Fruit fly (Drosophila melanogaster): ENCODE results near the gene Arts.

Arts gene

DNA sequence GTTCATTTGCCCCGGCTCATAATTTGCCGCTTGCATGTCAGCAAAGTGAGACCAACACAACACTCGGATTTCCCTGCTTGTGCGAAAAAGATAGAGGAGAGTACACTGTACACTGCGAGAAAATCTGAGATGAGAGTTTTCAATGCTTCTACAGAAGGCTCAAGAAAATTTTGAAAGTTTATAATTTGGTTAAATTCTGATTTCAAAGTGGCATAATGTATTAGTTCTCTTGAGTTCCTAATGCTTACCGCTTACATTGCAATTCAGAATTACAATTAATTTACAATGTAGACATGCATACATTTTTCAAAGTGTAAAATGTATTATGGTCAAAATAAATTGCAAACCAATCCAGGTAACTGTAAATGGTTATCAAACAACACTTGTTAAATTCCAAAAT lies 40.3 kb downstream of the Arts start:
- TF ChIP-seq h (optimal IDR thresholded peaks at IDR 0.05) = no peak

DNA sequence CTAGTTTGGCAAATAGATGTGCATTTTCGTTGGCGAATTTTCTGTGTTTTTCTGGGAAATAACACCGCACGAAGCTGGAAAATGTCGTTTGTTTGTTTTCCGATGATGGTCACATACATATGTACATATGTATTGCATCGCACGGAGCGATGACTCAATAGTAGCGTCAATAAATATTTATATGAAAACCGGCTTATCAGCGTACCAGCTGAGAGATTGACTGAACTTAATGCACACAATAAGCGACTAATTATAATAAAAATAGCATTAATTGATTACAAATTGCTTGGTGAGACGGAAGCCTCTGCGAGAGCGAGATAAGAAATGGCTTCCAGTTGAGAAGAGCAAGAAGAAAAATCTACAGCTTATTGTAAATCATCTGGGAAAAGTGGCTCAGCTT lies 41.9 kb downstream of the Arts start:
- TF ChIP-seq psq (optimal IDR thresholded peaks at IDR 0.05) = no peak
- TF ChIP-seq insv (optimal IDR thresholded peaks at IDR 0.05) = no peak
- no peak for TF ChIP-seq h (optimal IDR thresholded peaks at IDR 0.05)
- TF ChIP-seq Sin3A (optimal IDR thresholded peaks at IDR 0.05) = no peak
- no peak for TF ChIP-seq ttk (optimal IDR thresholded peaks at IDR 0.05)
- no peak for TF ChIP-seq Myc (optimal IDR thresholded peaks at IDR 0.05)

DNA sequence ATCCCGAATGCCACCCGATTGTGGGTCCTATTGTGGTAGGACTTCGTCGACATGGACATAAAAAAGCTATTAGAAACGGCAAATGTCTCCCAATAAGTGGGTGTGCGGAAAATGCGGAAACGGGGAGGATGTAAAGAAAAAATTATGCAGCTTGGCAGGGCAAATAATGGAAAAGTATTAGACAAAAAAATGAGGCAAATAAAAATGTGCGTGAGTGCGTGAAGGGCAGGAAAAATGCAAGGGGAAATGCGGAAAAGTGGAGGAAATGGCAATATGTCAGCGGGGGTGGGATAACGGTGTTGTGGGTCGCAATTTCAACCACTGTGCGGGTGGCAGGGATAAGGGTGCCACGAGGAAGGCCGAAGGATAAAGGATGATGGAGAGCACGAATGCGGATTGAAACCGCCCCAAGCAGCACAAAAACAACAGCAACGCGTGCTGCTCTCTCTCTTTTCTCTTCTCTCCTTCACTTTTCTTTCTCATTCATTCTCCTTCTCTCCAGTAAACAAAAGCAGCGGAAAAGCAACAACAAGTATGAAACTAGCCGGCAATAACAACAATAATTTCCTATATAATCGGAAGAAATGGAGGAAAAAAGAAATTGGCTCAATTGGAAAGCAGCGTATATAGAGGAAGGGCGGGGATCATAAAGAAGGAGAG lies 42.8 kb downstream of the Arts start:
- TF ChIP-seq psq (optimal IDR thresholded peaks at IDR 0.05) = no peak
- no peak for TF ChIP-seq Myc (optimal IDR thresholded peaks at IDR 0.05)
- TF ChIP-seq insv (optimal IDR thresholded peaks at IDR 0.05) = no peak
- no peak for TF ChIP-seq Sin3A (optimal IDR thresholded peaks at IDR 0.05)
- TF ChIP-seq h (optimal IDR thresholded peaks at IDR 0.05) = no peak
- no peak for TF ChIP-seq ttk (optimal IDR thresholded peaks at IDR 0.05)

DNA sequence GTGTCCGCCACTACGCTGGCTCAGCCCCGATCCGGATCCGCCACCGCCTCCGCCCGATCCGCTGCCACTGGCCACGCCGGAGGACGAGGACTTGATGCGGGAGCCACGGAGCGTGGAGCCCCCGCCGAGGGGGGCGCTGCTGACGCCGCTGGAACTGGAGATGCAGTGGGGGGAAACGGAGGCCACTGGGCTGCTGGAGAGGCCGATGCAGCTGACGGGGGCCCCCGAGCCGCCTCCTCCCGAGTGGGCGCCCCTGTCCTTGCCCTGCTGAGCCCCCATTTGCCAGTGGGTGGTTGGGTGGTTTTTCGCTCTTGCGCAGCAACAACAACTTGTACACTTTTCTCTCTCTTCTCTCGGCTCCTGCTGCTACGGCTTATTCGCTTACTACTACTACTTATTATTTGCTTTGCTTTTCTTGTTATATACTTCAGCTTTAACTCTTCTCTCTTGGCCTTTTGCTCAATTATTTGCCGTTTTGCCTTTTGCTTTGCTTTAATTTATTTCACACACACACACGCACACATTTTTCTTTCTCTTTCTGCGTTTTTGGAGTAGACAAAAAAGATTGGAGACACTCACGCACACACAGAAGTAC lies 44.3 kb downstream of the Arts start:
- TF ChIP-seq insv (optimal IDR thresholded peaks at IDR 0.05) (no peak), ttk (optimal IDR thresholded peaks at IDR 0.05) (peak; percentile 73)

DNA sequence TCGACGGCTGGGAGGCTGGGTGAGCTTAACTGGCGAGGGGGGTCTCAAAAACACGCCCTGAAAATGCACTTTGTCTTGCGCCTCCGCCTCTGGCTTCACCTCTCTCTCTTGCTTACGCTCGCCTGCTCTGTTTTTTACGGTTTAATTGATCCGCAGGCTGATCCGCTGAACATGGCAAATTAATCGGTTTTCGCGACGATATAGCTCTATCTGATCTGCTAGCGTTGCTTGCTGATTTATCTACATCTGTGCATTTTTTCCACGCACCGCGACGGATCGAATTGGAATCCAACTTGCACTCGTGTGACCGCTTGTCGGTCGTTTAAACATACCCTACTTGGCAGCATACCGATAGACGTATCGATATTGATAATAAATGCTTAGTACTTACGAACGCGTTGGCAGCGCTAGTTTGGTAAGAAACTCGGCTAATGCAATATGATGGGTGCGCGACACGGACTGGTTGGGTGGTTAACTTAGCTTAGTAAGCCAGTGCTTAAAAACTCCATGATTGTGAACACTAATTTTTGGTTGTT lies 45.0 kb downstream of the Arts start, which contains the start of gene Abl:
TSS of gene Abl (minus strand) at position 305 of the 536 bp plus-strand sequence.
- no peak for TF ChIP-seq Myc (optimal IDR thresholded peaks at IDR 0.05)
- TF ChIP-seq Sin3A (optimal IDR thresholded peaks at IDR 0.05) = no peak
- no peak for TF ChIP-seq insv (optimal IDR thresholded peaks at IDR 0.05)
- no peak for TF ChIP-seq h (optimal IDR thresholded peaks at IDR 0.05)
- no peak for TF ChIP-seq psq (optimal IDR thresholded peaks at IDR 0.05)
- no peak for TF ChIP-seq ttk (optimal IDR thresholded peaks at IDR 0.05)

DNA sequence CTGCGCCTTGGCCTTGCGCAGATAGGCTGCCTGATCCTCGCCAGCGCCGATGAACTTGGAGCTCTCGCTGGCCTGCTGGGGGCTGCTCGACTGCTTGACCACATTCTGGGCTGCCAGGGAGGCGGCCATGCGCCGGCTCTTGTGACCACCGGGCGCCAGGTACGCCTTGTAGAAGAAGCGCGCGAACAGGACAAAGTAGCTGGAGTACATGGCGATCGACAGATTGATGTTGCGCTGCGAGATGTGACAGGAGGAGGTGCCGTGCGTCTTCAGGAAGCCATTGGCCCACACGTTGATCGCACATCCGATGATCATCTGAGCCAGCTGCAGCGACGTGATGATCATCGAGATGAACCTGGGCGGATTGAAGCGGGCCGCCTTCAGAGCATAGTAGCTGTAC lies 47.4 kb downstream of the Arts start:
- no peak for TF ChIP-seq Myc (optimal IDR thresholded peaks at IDR 0.05)
- TF ChIP-seq Sin3A (optimal IDR thresholded peaks at IDR 0.05) = no peak
- TF ChIP-seq h (optimal IDR thresholded peaks at IDR 0.05) = no peak
- TF ChIP-seq insv (optimal IDR thresholded peaks at IDR 0.05) = no peak

DNA sequence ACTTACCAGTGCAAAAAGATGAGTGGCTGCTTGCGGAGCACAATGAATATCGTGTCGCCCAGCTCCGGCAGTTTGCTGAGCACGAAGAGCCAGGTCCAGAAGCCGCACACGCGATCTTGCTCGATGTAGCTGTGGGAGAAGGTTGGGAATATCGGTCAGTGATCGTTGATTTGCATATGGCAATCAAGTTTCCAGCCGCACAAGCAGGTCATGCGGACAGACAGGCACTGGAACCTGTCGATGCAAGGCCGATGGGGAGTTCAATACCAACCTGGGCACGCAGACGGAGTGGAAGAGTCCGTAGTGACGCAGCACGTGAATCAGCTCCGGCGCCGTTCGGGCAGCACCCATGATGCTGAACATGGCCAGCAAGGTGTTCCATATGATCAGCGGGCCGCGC lies 48.5 kb downstream of the Arts start:
- TF ChIP-seq Sin3A (optimal IDR thresholded peaks at IDR 0.05) (no peak), Myc (optimal IDR thresholded peaks at IDR 0.05) (no peak), h (optimal IDR thresholded peaks at IDR 0.05) (no peak), insv (optimal IDR thresholded peaks at IDR 0.05) (no peak), ttk (optimal IDR thresholded peaks at IDR 0.05) (no peak), psq (optimal IDR thresholded peaks at IDR 0.05) (no peak)

DNA sequence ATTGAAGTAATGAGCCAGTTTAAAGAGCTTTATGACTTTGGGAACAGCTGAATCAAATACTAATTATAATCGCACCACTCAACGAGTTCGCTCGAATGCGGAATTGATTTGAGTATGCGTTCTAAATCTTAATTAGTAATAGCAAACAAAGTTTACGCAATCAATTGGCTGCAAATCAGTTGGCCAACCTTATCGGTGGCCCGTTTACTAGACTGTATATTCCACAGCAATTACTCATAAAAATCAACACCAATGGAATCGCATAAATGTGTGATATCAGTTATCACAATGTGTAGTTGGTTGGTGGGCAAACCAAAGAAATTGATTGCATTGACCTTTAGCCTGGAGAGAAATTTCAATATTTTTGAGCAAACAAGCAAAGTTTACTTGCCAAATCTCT lies 49.9 kb downstream of the Arts start:
- TF ChIP-seq ttk (optimal IDR thresholded peaks at IDR 0.05) = no peak
- no peak for TF ChIP-seq psq (optimal IDR thresholded peaks at IDR 0.05)
- no peak for TF ChIP-seq insv (optimal IDR thresholded peaks at IDR 0.05)
- TF ChIP-seq Sin3A (optimal IDR thresholded peaks at IDR 0.05) = no peak
- TF ChIP-seq Myc (optimal IDR thresholded peaks at IDR 0.05) = no peak
- no peak for TF ChIP-seq h (optimal IDR thresholded peaks at IDR 0.05)

DNA sequence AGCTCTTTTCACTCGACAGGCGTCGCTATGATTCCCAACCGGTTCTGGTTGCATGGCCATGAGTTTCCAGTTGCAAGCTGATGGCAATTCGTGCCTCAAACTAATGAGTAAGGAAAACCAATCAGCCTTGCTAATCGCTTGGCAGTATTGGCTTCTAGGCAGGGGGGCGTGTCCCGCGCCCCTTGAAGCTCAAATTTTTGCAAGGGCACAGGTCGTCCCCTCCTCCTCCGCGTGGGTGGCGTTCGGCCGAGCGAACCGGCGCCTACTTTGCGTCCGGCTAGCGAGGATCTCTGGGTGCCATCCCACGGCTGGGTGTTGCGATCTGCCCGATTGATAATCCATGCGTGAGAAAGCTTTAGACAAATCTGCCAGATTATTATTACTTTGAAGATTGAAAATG lies 51.0 kb downstream of the Arts start:
- no peak for TF ChIP-seq insv (optimal IDR thresholded peaks at IDR 0.05)
- TF ChIP-seq psq (optimal IDR thresholded peaks at IDR 0.05) = no peak
- TF ChIP-seq h (optimal IDR thresholded peaks at IDR 0.05) = no peak
- no peak for TF ChIP-seq Sin3A (optimal IDR thresholded peaks at IDR 0.05)
- no peak for TF ChIP-seq Myc (optimal IDR thresholded peaks at IDR 0.05)
- TF ChIP-seq ttk (optimal IDR thresholded peaks at IDR 0.05) = no peak

DNA sequence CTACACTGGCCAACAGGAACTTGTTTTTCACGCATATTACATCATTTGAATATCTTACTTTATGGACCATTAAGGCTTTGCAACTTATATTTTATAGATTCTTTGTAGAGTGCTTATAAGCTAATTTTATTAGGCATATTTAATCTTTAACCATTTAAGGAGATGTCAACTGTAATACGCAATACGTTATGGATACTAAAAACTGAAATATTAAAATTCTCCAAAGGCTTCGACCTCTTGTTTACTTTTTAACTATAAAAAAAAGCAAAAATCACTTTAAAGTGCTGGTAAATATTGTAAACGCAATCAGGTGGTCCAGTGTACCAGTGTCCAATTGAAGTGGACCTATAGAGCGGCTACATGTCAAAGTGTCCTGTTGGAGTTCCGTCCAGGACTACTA lies 54.4 kb downstream of the Arts start:
- no peak for TF ChIP-seq psq (optimal IDR thresholded peaks at IDR 0.05)
- no peak for TF ChIP-seq h (optimal IDR thresholded peaks at IDR 0.05)
- no peak for TF ChIP-seq Sin3A (optimal IDR thresholded peaks at IDR 0.05)
- no peak for TF ChIP-seq insv (optimal IDR thresholded peaks at IDR 0.05)
- TF ChIP-seq Myc (optimal IDR thresholded peaks at IDR 0.05) = no peak
- TF ChIP-seq ttk (optimal IDR thresholded peaks at IDR 0.05) = no peak

Measured in Kc167 (cell line).